Worm (Caenorhabditis elegans) whole organism, midembryonic: ENCODE measurements around the gene fbxb-15.
"Not testable (repeated sequence)": the region's sequence is repeated elsewhere in the genome, so short reads cannot be mapped to it uniquely, and the experiment has no call there.

Experiments used
- T22C8.4 ChIP-seq: fragments of 200-800 bp; sonication (Bioruptor generic); IDR thresholded peaks from 2 replicates; pipeline ENCODE4 v1.3.6; 2022; ENCODE audit warnings: missing genetic modification characterization, missing compliant biosample characterization
- cog-1 ChIP-seq: sonication (generic microtip); optimal IDR thresholded peaks from 2 replicates; lab custom pipeline; 2016; ENCODE audit warnings: missing genetic modification characterization, missing compliant biosample characterization
- flt-1 ChIP-seq: fragments of 200-800 bp; sonication (Bioruptor generic); IDR thresholded peaks from 2 replicates; pipeline ENCODE4 v1.3.6; 2022; ENCODE audit warnings: missing genetic modification characterization, missing compliant biosample characterization
- klf-2 ChIP-seq: fragments of 200-800 bp; sonication (Bioruptor generic); conservative IDR thresholded peaks from 2 replicates; pipeline ENCODE4 v1.3.6; 2022; ENCODE audit warnings: missing genetic modification reagents, missing genetic modification characterization, missing compliant biosample characterization
- med-1 ChIP-seq: sonication (generic microtip); optimal IDR thresholded peaks from 2 replicates; lab custom pipeline; 2017; ENCODE audit warnings: missing genetic modification characterization, mild to moderate bottlenecking, missing compliant biosample characterization, antibody characterized with exemption, missing genetic modification reagents; ENCODE audit not compliant: insufficient read depth
- ref-1 ChIP-seq: fragments of 200-800 bp; sonication (Bioruptor generic); conservative IDR thresholded peaks from 2 replicates; pipeline ENCODE4 v1.3.6; 2022; ENCODE audit warnings: missing genetic modification reagents, missing genetic modification characterization, missing compliant biosample characterization
- tab-1 ChIP-seq: fragments of 200-800 bp; sonication (Bioruptor generic); IDR thresholded peaks from 2 replicates; pipeline ENCODE4 v1.3.6; 2022; ENCODE audit warnings: missing genetic modification characterization, missing compliant biosample characterization
- ztf-23 ChIP-seq: fragments of 200-800 bp; sonication (Bioruptor generic); IDR thresholded peaks from 2 replicates; pipeline ENCODE4 v1.3.6; 2022; ENCODE audit warnings: missing genetic modification reagents, missing genetic modification characterization, missing compliant biosample characterization
- ztf-29 ChIP-seq: fragments of 200-800 bp; sonication (Bioruptor generic); IDR thresholded peaks from 2 replicates; pipeline ENCODE4 v1.3.6; 2022; ENCODE audit warnings: missing genetic modification reagents, missing genetic modification characterization, missing compliant biosample characterization

The fbxb-15 gene

ce11 chrII:1654917-1655316 lies 1.6 kb upstream of the fbxb-15 start, which contains the start of gene btb-12:
Gene btb-12, plus strand, starts transcription at chrII:1655217.
- TF ChIP-seq ztf-29 (no peak), tab-1 (GFP tag; lab: Robert Waterston, UW) (no peak), klf-2 (GFP tag; lab: Robert Waterston, UW) (no peak), ref-1 (GFP tag; lab: Robert Waterston, UW) (no peak), cog-1 (tag; lab: Kevin White, UChicago) (no peak), med-1 (no peak), ztf-23 (GFP tag; lab: Robert Waterston, UW) (no peak), flt-1 (GFP tag; lab: Robert Waterston, UW) (no peak), T22C8.4 (GFP tag; lab: Robert Waterston, UW) (no peak)

- no peak for TF ChIP-seq T22C8.4 (GFP tag; lab: Robert Waterston, UW)
- TF ChIP-seq ztf-23 (GFP tag; lab: Robert Waterston, UW), result no peak
- no peak for TF ChIP-seq tab-1 (GFP tag; lab: Robert Waterston, UW)
- TF ChIP-seq cog-1 (tag; lab: Kevin White, UChicago), result no peak
- no peak for TF ChIP-seq klf-2 (GFP tag; lab: Robert Waterston, UW)
- TF ChIP-seq ref-1 (GFP tag; lab: Robert Waterston, UW), result no peak
- no peak for TF ChIP-seq ztf-29
- TF ChIP-seq med-1, result no peak
- TF ChIP-seq flt-1 (GFP tag; lab: Robert Waterston, UW), result no peak
Observed at ce11 chrII:1651804-1652203, 1.5 kb downstream of the fbxb-15 start, which contains the start of gene fbxb-16. Gene fbxb-16, minus strand, starts transcription at chrII:1651904.

ce11 chrII:1650502-1650901 lies 2.8 kb downstream of the fbxb-15 start, which contains the start of gene fbxb-20:
Gene fbxb-20, minus strand, starts transcription at chrII:1650602.
- TF ChIP-seq T22C8.4 (GFP tag; lab: Robert Waterston, UW), result no peak
- TF ChIP-seq cog-1 (tag; lab: Kevin White, UChicago), result no peak
- no peak for TF ChIP-seq tab-1 (GFP tag; lab: Robert Waterston, UW)

- TF ChIP-seq flt-1 (GFP tag; lab: Robert Waterston, UW) (no peak), med-1 (no peak), ztf-23 (GFP tag; lab: Robert Waterston, UW) (no peak), ref-1 (GFP tag; lab: Robert Waterston, UW) (no peak), T22C8.4 (GFP tag; lab: Robert Waterston, UW) (no peak), ztf-29 (no peak), klf-2 (GFP tag; lab: Robert Waterston, UW) (no peak), tab-1 (GFP tag; lab: Robert Waterston, UW) (no peak), cog-1 (tag; lab: Kevin White, UChicago) (no peak)
Observed at ce11 chrII:1648768-1649167, 4.5 kb downstream of the fbxb-15 start, which contains the start of gene fbxb-21. Gene fbxb-21, minus strand, starts transcription at chrII:1648868.

ce11 chrII:1646199-1646598 lies 7.1 kb downstream of the fbxb-15 start, which contains the start of gene ZC204.17:
Gene ZC204.17, minus strand, starts transcription at chrII:1646299.
- TF ChIP-seq ref-1 (GFP tag; lab: Robert Waterston, UW) (no peak), med-1 (no peak), cog-1 (tag; lab: Kevin White, UChicago) (no peak), ztf-23 (GFP tag; lab: Robert Waterston, UW) (no peak), T22C8.4 (GFP tag; lab: Robert Waterston, UW) (no peak), klf-2 (GFP tag; lab: Robert Waterston, UW) (no peak), ztf-29 (no peak), flt-1 (GFP tag; lab: Robert Waterston, UW) (no peak), tab-1 (GFP tag; lab: Robert Waterston, UW) (no peak)

- no peak for TF ChIP-seq T22C8.4 (GFP tag; lab: Robert Waterston, UW)
- TF ChIP-seq ztf-29, result no peak
- no peak for TF ChIP-seq ref-1 (GFP tag; lab: Robert Waterston, UW)
- no peak for TF ChIP-seq tab-1 (GFP tag; lab: Robert Waterston, UW)
- TF ChIP-seq med-1, result no peak
- no peak for TF ChIP-seq flt-1 (GFP tag; lab: Robert Waterston, UW)
- TF ChIP-seq klf-2 (GFP tag; lab: Robert Waterston, UW), result no peak
- TF ChIP-seq ztf-23 (GFP tag; lab: Robert Waterston, UW), result no peak
- no peak for TF ChIP-seq cog-1 (tag; lab: Kevin White, UChicago)
Observed at ce11 chrII:1644777-1645348, 8.4 kb downstream of the fbxb-15 start, which contains the start of gene ZC204.6. Gene ZC204.6, minus strand, starts transcription at chrII:1644827.

- no peak for TF ChIP-seq ztf-29
- no peak for TF ChIP-seq ref-1 (GFP tag; lab: Robert Waterston, UW)
- no peak for TF ChIP-seq cog-1 (tag; lab: Kevin White, UChicago)
- TF ChIP-seq T22C8.4 (GFP tag; lab: Robert Waterston, UW), result no peak
- TF ChIP-seq flt-1 (GFP tag; lab: Robert Waterston, UW), result no peak
Observed at ce11 chrII:1640496-1640895, 12.8 kb downstream of the fbxb-15 start, which contains the start of gene srh-72. Gene srh-72, minus strand, starts transcription at chrII:1640596.

- not testable (repeated sequence) for TF ChIP-seq ztf-23, flt-1, T22C8.4 (GFP tag; lab: Robert Waterston, UW)
Observed at ce11 chrII:1636392-1636791, 16.9 kb downstream of the fbxb-15 start, which contains the start of gene srg-20. Gene srg-20, plus strand, starts transcription at chrII:1636692.

- no peak for TF ChIP-seq cog-1 (tag; lab: Kevin White, UChicago)
- no peak for TF ChIP-seq klf-2 (GFP tag; lab: Robert Waterston, UW)
Observed at ce11 chrII:1635969-1636368, 17.3 kb downstream of the fbxb-15 start.

ce11 chrII:1633490-1633889 lies 19.8 kb downstream of the fbxb-15 start, which contains the start of gene C08E3.1:
Gene C08E3.1, plus strand, starts transcription at chrII:1633790.
- TF ChIP-seq ztf-23, klf-2, tab-1 (GFP tag; lab: Robert Waterston, UW): not testable (repeated sequence)
